Fruit fly (Drosophila melanogaster) S2 (cell line): ENCODE data around the gene CG43851.

Experiments used
- CG8478 ChIP-seq: fragments of >200 bp; optimal IDR thresholded peaks from 2 replicates; lab custom pipeline; 2018
- CTCF ChIP-seq, 2 experiments: fragments of >200 bp; optimal IDR thresholded peaks; 2 replicates each; lab custom pipeline; 2018

DNA sequence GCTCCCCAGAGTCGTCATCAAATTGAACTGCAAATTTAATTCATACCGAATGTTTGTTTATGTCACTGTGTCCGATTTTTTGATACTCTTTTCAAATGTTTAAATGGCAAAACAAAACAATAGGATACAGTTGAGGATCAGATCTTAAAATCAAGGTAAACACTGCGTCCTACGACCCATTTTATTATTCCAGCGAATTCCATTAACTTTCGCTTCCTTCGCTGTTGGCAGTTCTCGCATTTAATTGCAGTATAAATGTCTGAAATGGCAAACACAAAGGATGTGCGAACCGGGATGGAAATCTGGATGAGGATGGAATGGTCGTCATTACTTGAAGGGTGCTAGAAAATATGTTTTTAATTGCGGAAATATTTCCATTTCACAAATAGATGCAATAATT is 4.6 kb downstream of the CG43851 start, which contains the start of gene CG33125:
- TF ChIP-seq CTCF (optimal IDR thresholded peaks at IDR 0.05; lab: Kevin White, UChicago), result no peak
- TF ChIP-seq CG8478 (lab: Kevin White, UChicago), result no peak
